Worm (Caenorhabditis elegans) whole organism, early embryonic: ENCODE data around the gene F46G10.1.

Source experiments
- B0310.2 ChIP-seq: sonication (generic microtip); optimal IDR thresholded peaks from 2 replicates; lab custom pipeline; 2016; ENCODE audit warnings: mild to moderate bottlenecking, missing genetic modification characterization, missing compliant biosample characterization
- F13C5.2 ChIP-seq: sonication (generic microtip); optimal IDR thresholded peaks from 2 replicates; lab custom pipeline; 2017; ENCODE audit warnings: mild to moderate bottlenecking, missing genetic modification characterization, inconsistent platforms, missing compliant biosample characterization
- aly-1 ChIP-seq: sonication (generic microtip); optimal IDR thresholded peaks from 2 replicates; lab custom pipeline; 2016; ENCODE audit warnings: missing genetic modification characterization, missing compliant biosample characterization
- ama-1 ChIP-seq: fragments of 150-350 bp; optimal IDR thresholded peaks from 2 replicates; lab custom pipeline; 2014
- ceh-36 ChIP-seq: sonication (generic microtip); optimal IDR thresholded peaks from 2 replicates; lab custom pipeline; 2016; ENCODE audit warnings: missing genetic modification characterization, inconsistent platforms, missing compliant biosample characterization
- ets-7 ChIP-seq: sonication (generic microtip); optimal IDR thresholded peaks from 2 replicates; lab custom pipeline; 2016; ENCODE audit warnings: missing genotype, missing genetic modification characterization, missing compliant biosample characterization
- hmbx-1 ChIP-seq: sonication (generic microtip); optimal IDR thresholded peaks from 2 replicates; lab custom pipeline; 2016; ENCODE audit warnings: mild to moderate bottlenecking, missing genetic modification characterization, missing compliant biosample characterization
- hnd-1 ChIP-seq: sonication (generic microtip); optimal IDR thresholded peaks from 2 replicates; lab custom pipeline; 2016; ENCODE audit warnings: missing genetic modification characterization, missing compliant biosample characterization
- pes-1 ChIP-seq: fragments of 200-800 bp; sonication (Bioruptor generic); IDR thresholded peaks from 2 replicates; pipeline ENCODE4 v1.3.6; 2022; ENCODE audit warnings: missing genetic modification reagents, missing genetic modification characterization, missing compliant biosample characterization
- sea-1 ChIP-seq: fragments of 200-800 bp; sonication (Bioruptor generic); conservative IDR thresholded peaks from 2 replicates; pipeline ENCODE4 v1.3.6; 2022; ENCODE audit warnings: missing genetic modification characterization, missing compliant biosample characterization
- tbx-11 ChIP-seq: fragments of 200-800 bp; sonication (Bioruptor generic); IDR thresholded peaks from 2 replicates; pipeline ENCODE4 v1.3.6; 2022; ENCODE audit warnings: missing genetic modification characterization, missing compliant biosample characterization

ce11 chrX:13322886-13323285 lies 11.3 kb upstream of the F46G10.1 start, which contains the start of gene F46G10.2:
- TF ChIP-seq ama-1 (lab: Kevin White, UChicago) (no peak), F13C5.2 (no peak), sea-1 (GFP tag; lab: Robert Waterston, UW) (no peak), hmbx-1 (tag; lab: Kevin White, UChicago) (no peak), tbx-11 (GFP tag; lab: Robert Waterston, UW) (no peak), hnd-1 (tag; lab: Kevin White, UChicago) (no peak), ets-7 (tag; lab: Kevin White, UChicago) (no peak), pes-1 (GFP tag; lab: Robert Waterston, UW) (no peak), ceh-36 (tag; lab: Kevin White, UChicago) (no peak), B0310.2 (tag; lab: Kevin White, UChicago) (no peak), aly-1 (tag; lab: Kevin White, UChicago) (no peak)
